Worm (Caenorhabditis elegans): ENCODE data around the gene ram-5.

ce11 chrX:14515028-14515427 lies 34.9 kb upstream of the ram-5 start, which contains the start of gene gcsh-1:
- TF ChIP-seq lin-13 (GFP tag; optimal IDR thresholded peaks at IDR 0.05) (no peak), egl-27 (tag; optimal IDR thresholded peaks at IDR 0.05) (no peak), ceh-82 (tag; optimal IDR thresholded peaks at IDR 0.05) (no peak), lsy-2 (tag; optimal IDR thresholded peaks at IDR 0.05) (no peak), ztf-4 (tag; optimal IDR thresholded peaks at IDR 0.05) (no peak), alr-1 (tag; optimal IDR thresholded peaks at IDR 0.05) (no peak), lin-39 (tag; optimal IDR thresholded peaks at IDR 0.05) (no peak), nhr-11 (tag; optimal IDR thresholded peaks at IDR 0.05) (no peak), ceh-16 (tag; optimal IDR thresholded peaks at IDR 0.05) (no peak), F13H6.1 (tag; optimal IDR thresholded peaks at IDR 0.05) (no peak)

All from whole organism, L2 larva.